Worm (Caenorhabditis elegans) whole organism, late embryonic: ENCODE results near the gene Y75B8A.33.
A peak's percentile ranks its signal among the peaks of the same experiment; 100 is the strongest.
"Not testable (repeated sequence)": the region's sequence is repeated elsewhere in the genome, so short reads cannot be mapped to it uniquely, and the experiment has no call there.

Source experiments
- T23F11.4 ChIP-seq: fragments of 200-800 bp; sonication (Bioruptor generic); optimal IDR thresholded peaks from 2 replicates; lab custom pipeline; 2018; ENCODE audit warnings: mild to moderate bottlenecking, missing genetic modification characterization, missing compliant biosample characterization
- ceh-19 ChIP-seq: fragments of 200-800 bp; sonication (Bioruptor generic); optimal IDR thresholded peaks from 2 replicates; lab custom pipeline; 2018; ENCODE audit warnings: mild to moderate bottlenecking, missing genetic modification characterization, missing compliant biosample characterization
- ceh-2 ChIP-seq: sonication (generic microtip); optimal IDR thresholded peaks from 2 replicates; lab custom pipeline; 2016; ENCODE audit warnings: missing genotype, missing genetic modification characterization, missing compliant biosample characterization
- ceh-45 ChIP-seq: fragments of 200-800 bp; sonication (Bioruptor generic); IDR thresholded peaks from 2 replicates; pipeline ENCODE4 v1.3.6; 2022; ENCODE audit warnings: missing genetic modification reagents, missing genetic modification characterization, missing compliant biosample characterization
- ceh-48 ChIP-seq: sonication (generic microtip); optimal IDR thresholded peaks from 2 replicates; lab custom pipeline; 2016; ENCODE audit warnings: missing genetic modification characterization, inconsistent platforms, missing compliant biosample characterization
- ceh-6 ChIP-seq: fragments of 200-800 bp; sonication (Bioruptor generic); optimal IDR thresholded peaks from 2 replicates; lab custom pipeline; 2018; ENCODE audit warnings: mild to moderate bottlenecking, missing genetic modification characterization, missing compliant biosample characterization
- ceh-9 ChIP-seq: sonication (generic microtip); optimal IDR thresholded peaks from 2 replicates; lab custom pipeline; 2016; ENCODE audit warnings: mild to moderate bottlenecking, missing genetic modification characterization, inconsistent platforms, missing compliant biosample characterization
- dmd-4 ChIP-seq: sonication (generic microtip); optimal IDR thresholded peaks from 2 replicates; lab custom pipeline; 2016; ENCODE audit warnings: borderline replicate concordance, missing genetic modification characterization, missing compliant biosample characterization
- dve-1 ChIP-seq: sonication (generic microtip); optimal IDR thresholded peaks from 2 replicates; lab custom pipeline; 2017; ENCODE audit warnings: antibody characterized with exemption, mild to moderate bottlenecking, missing genetic modification characterization, missing compliant biosample characterization
- elt-2 ChIP-seq: sonication (generic microtip); optimal IDR thresholded peaks from 2 replicates; lab custom pipeline; 2016; ENCODE audit warnings: missing genetic modification reagents, missing genetic modification characterization, missing compliant biosample characterization
- elt-4 ChIP-seq: sonication (generic microtip); optimal IDR thresholded peaks from 2 replicates; lab custom pipeline; 2016; ENCODE audit warnings: missing genetic modification characterization, missing compliant biosample characterization
- eyg-1 ChIP-seq: sonication (generic microtip); optimal IDR thresholded peaks from 2 replicates; lab custom pipeline; 2016; ENCODE audit warnings: missing genotype, missing genetic modification characterization, missing compliant biosample characterization
- fax-1 ChIP-seq: sonication (generic microtip); optimal IDR thresholded peaks from 2 replicates; lab custom pipeline; 2016; ENCODE audit warnings: missing genotype, missing genetic modification characterization, missing compliant biosample characterization
- fkh-10 ChIP-seq: fragments of 150-350 bp; optimal IDR thresholded peaks from 2 replicates; lab custom pipeline; 2014; ENCODE audit warnings: missing biosample characterization, missing genetic modification reagents, missing genetic modification characterization
- fkh-6 ChIP-seq: sonication (generic microtip); optimal IDR thresholded peaks from 2 replicates; lab custom pipeline; 2016; ENCODE audit warnings: missing genetic modification characterization, missing compliant biosample characterization
- hlh-13 ChIP-seq: fragments of 200-800 bp; sonication (Bioruptor generic); optimal IDR thresholded peaks from 2 replicates; lab custom pipeline; 2018; ENCODE audit warnings: mild to moderate bottlenecking, missing genetic modification characterization, missing compliant biosample characterization
- hlh-15 ChIP-seq: sonication (generic microtip); optimal IDR thresholded peaks from 2 replicates; lab custom pipeline; 2016; ENCODE audit warnings: missing genetic modification characterization, missing compliant biosample characterization
- hlh-6 ChIP-seq: sonication (generic microtip); optimal IDR thresholded peaks from 2 replicates; lab custom pipeline; 2016; ENCODE audit warnings: missing genotype, missing genetic modification characterization, missing compliant biosample characterization
- nfya-1 ChIP-seq: sonication (generic microtip); optimal IDR thresholded peaks from 2 replicates; lab custom pipeline; 2017; ENCODE audit warnings: missing genetic modification characterization, mild to moderate bottlenecking, missing compliant biosample characterization, antibody characterized with exemption, moderate library complexity
- pat-9 ChIP-seq: fragments of 200-800 bp; sonication (Bioruptor generic); optimal IDR thresholded peaks from 2 replicates; lab custom pipeline; 2018; ENCODE audit warnings: mild to moderate bottlenecking, missing genetic modification characterization, moderate library complexity, missing compliant biosample characterization
- pha-2 ChIP-seq: sonication (generic microtip); optimal IDR thresholded peaks from 2 replicates; lab custom pipeline; 2017; ENCODE audit warnings: mild to moderate bottlenecking, missing genetic modification characterization, missing compliant biosample characterization
- pqm-1 ChIP-seq: sonication (generic microtip); optimal IDR thresholded peaks from 2 replicates; lab custom pipeline; 2016; ENCODE audit warnings: missing genetic modification characterization, missing compliant biosample characterization
- pros-1 ChIP-seq: fragments of 150-350 bp; optimal IDR thresholded peaks from 2 replicates; lab custom pipeline; 2014; ENCODE audit warnings: missing biosample characterization, missing genetic modification reagents, missing genetic modification characterization
- rnt-1 ChIP-seq: sonication (generic microtip); optimal IDR thresholded peaks from 2 replicates; lab custom pipeline; 2016; ENCODE audit warnings: missing genetic modification characterization, missing compliant biosample characterization
- sdc-2 ChIP-seq: sonication (generic microtip); optimal IDR thresholded peaks from 2 replicates; lab custom pipeline; 2016; ENCODE audit warnings: missing genotype, missing genetic modification characterization, missing compliant biosample characterization
- sox-2 ChIP-seq: fragments of 200-800 bp; sonication (Bioruptor generic); IDR thresholded peaks from 2 replicates; pipeline ENCODE4 v1.3.6; 2022; ENCODE audit warnings: missing genetic modification reagents, missing genetic modification characterization, missing compliant biosample characterization
- sox-4 ChIP-seq: sonication (generic microtip); optimal IDR thresholded peaks from 2 replicates; lab custom pipeline; 2017; ENCODE audit warnings: mild to moderate bottlenecking, missing genetic modification characterization, inconsistent platforms, missing compliant biosample characterization
- syd-9 ChIP-seq: sonication (generic microtip); optimal IDR thresholded peaks from 2 replicates; lab custom pipeline; 2016; ENCODE audit warnings: mild to moderate bottlenecking, missing genetic modification characterization, moderate library complexity, missing compliant biosample characterization
- tbx-2 ChIP-seq: sonication (generic microtip); optimal IDR thresholded peaks from 2 replicates; lab custom pipeline; 2016; ENCODE audit warnings: missing genetic modification characterization, missing compliant biosample characterization
- ttx-3 ChIP-seq: sonication (generic microtip); optimal IDR thresholded peaks from 2 replicates; lab custom pipeline; 2016; ENCODE audit warnings: missing genetic modification reagents, missing genetic modification characterization, missing compliant biosample characterization
- unc-86 ChIP-seq: sonication (generic microtip); optimal IDR thresholded peaks from 2 replicates; lab custom pipeline; 2016; ENCODE audit warnings: missing genetic modification characterization, missing compliant biosample characterization
- ztf-16 ChIP-seq: sonication (generic microtip); optimal IDR thresholded peaks from 2 replicates; lab custom pipeline; 2017; ENCODE audit warnings: missing genetic modification characterization, missing compliant biosample characterization

The Y75B8A.33 gene

ce11 chrIII:12383709-12384108 is 16.5 kb upstream of the Y75B8A.33 start, which contains the start of gene Y49E10.4:
Gene Y49E10.4, minus strand, starts transcription at chrIII:12383809.
- TF ChIP-seq elt-2 (tag; lab: Kevin White, UChicago); sdc-2; unc-86 (tag; lab: Kevin White, UChicago): not testable (repeated sequence)
- TF ChIP-seq, all 69 proteins: peak for 0; not testable (repeated sequence) for 69

DNA sequence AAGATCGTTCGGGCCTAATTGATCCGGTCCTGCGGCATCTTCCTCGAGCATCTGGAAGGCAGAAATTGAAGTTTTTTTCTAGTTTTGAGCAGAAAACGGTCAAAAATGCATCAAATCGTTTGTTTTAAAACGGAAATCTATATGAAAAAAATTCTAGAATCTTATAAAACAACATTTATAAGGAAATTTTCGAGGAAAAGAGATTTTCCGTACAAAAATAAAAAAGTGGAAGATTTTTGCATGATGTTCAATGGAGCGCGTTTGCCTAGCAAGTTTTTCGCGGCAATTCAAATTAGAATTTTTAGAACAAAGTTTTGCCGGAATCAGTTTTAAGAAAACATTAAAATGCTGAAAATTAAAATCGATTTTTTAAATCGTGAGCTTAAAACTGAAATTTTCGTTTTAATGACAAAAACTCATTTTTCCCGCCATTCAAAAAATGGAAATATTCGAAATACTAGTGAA is 10.1 kb upstream of the Y75B8A.33 start, which contains the start of gene pph-4.2:
TSS of gene pph-4.2 (minus strand) at position 51 of the 465 bp plus-strand sequence.
- TF ChIP-seq ztf-16 (tag; lab: Kevin White, UChicago) (no peak), rnt-1 (tag; lab: Kevin White, UChicago) (no peak), nfya-1 (peak; percentile 9), ceh-2 (no peak), dmd-4 (tag; lab: Kevin White, UChicago) (no peak), hlh-6 (tag; lab: Kevin White, UChicago) (no peak), pros-1 (tag; lab: Kevin White, UChicago) (no peak), ceh-6 (GFP tag; lab: Kevin White, UChicago) (no peak)

DNA sequence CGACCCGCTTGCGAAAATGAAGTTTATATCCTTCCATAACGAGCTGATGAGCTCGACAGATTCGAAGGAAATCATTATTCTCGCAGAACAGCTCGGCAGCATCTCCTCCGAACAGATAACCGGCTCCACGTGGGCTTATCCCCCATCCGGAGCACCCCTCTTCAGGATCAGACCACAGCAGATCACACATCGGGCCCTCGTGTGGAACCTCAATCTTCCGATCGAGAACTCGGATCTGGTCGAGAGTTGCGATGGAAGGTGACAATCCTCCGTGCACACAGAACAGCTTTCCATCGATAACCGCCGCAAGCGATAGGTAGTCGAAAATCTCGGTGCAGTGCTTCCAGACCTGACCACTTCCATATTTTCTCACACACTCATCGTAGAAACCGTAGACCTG is 8.4 kb upstream of the Y75B8A.33 start:
- no peak for TF ChIP-seq syd-9 (tag; lab: Kevin White, UChicago)
- no peak for TF ChIP-seq hlh-6 (tag; lab: Kevin White, UChicago)
- TF ChIP-seq sox-2: no peak
- no peak for TF ChIP-seq pat-9 (tag; lab: Kevin White, UChicago)
- no peak for TF ChIP-seq elt-2 (tag; lab: Kevin White, UChicago)
- TF ChIP-seq dmd-4 (tag; lab: Kevin White, UChicago): no peak
- no peak for TF ChIP-seq ceh-48 (tag; lab: Kevin White, UChicago)
- no peak for TF ChIP-seq ttx-3 (tag; lab: Kevin White, UChicago)
- no peak for TF ChIP-seq fax-1 (tag; lab: Kevin White, UChicago)
- TF ChIP-seq ceh-2: no peak

ce11 chrIII:12373807-12374266 is 6.7 kb upstream of the Y75B8A.33 start, which contains the start of gene glrx-5:
Gene glrx-5, minus strand, starts transcription at chrIII:12373857.
- no peak for TF ChIP-seq dve-1 (tag; lab: Kevin White, UChicago)

DNA sequence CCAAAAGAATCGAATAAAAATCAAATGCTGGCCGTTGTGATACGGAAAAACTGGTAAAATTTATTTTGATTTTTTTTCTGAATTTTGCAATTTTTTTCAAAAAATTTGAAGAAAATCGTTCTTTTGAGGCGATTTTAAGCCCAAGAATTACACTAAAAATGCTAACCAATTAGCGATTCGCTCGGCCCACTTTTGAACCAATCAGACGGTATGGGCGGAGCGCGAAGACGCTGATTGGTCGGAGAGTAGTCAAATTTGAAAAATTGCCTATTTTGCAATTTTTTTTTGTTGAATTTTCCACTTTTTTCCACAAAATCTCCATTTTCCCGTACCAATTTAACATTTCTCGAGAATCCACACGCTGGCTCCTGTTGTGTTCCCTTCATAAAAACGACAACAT is 6.1 kb upstream of the Y75B8A.33 start:
- peak; percentile 81 for TF ChIP-seq nfya-1
- no peak for TF ChIP-seq elt-4

ce11 chrIII:12372080-12373065 is 5.2 kb upstream of the Y75B8A.33 start:
- TF ChIP-seq ttx-3 (tag; lab: Kevin White, UChicago) (no peak), hlh-13 (no peak), sox-2 (no peak), eyg-1 (tag; lab: Kevin White, UChicago) (no peak), T23F11.4 (no peak), hlh-6 (tag; lab: Kevin White, UChicago) (no peak), sox-4 (no peak), fkh-10 (GFP tag; lab: Kevin White, UChicago) (no peak), pqm-1 (tag; lab: Kevin White, UChicago) (no peak), tbx-2 (tag; lab: Kevin White, UChicago) (no peak), pha-2 (tag; lab: Kevin White, UChicago) (no peak), ceh-19 (no peak), hlh-15 (no peak), fkh-6 (tag; lab: Kevin White, UChicago) (no peak), fax-1 (tag; lab: Kevin White, UChicago) (no peak), ceh-45 (GFP tag; lab: Robert Waterston, UW) (no peak), ceh-9 (tag; lab: Kevin White, UChicago) (no peak)
